Worm (Caenorhabditis elegans) whole organism, mixed stage, embryonic: ENCODE measurements around the gene F38B6.7.

Source experiments
- bed-3 ChIP-seq: fragments of 200-800 bp; sonication (Bioruptor generic); optimal IDR thresholded peaks from 3 replicates; lab custom pipeline; 2018; ENCODE audit warnings: mild to moderate bottlenecking, missing genetic modification characterization, moderate library complexity, missing compliant biosample characterization
- ceh-39 ChIP-seq: fragments of 150-350 bp; optimal IDR thresholded peaks from 2 replicates; lab custom pipeline; 2014; ENCODE audit warnings: missing biosample characterization, missing genetic modification characterization
- cnd-1 ChIP-seq: fragments of 200-800 bp; sonication (Bioruptor generic); optimal IDR thresholded peaks from 2 replicates; lab custom pipeline; 2018; ENCODE audit warnings: mild to moderate bottlenecking, missing genetic modification characterization, missing compliant biosample characterization
- drap-1 ChIP-seq: fragments of 200-800 bp; sonication (Bioruptor generic); optimal IDR thresholded peaks from 3 replicates; lab custom pipeline; 2018; ENCODE audit warnings: mild to moderate bottlenecking, missing genetic modification characterization, missing compliant biosample characterization
- elt-3 ChIP-seq: fragments of 150-350 bp; optimal IDR thresholded peaks from 2 replicates; lab custom pipeline; 2014; ENCODE audit warnings: missing biosample characterization, missing genetic modification characterization
- flh-1 ChIP-seq: fragments of 200-800 bp; sonication (Bioruptor generic); optimal IDR thresholded peaks from 2 replicates; lab custom pipeline; 2018; ENCODE audit warnings: mild to moderate bottlenecking, missing genetic modification characterization, moderate library complexity, missing compliant biosample characterization
- ham-2 ChIP-seq: fragments of 200-800 bp; sonication (Bioruptor generic); optimal IDR thresholded peaks from 2 replicates; lab custom pipeline; 2018; ENCODE audit warnings: mild to moderate bottlenecking, missing genetic modification characterization, missing compliant biosample characterization
- lin-13 ChIP-seq: fragments of 150-350 bp; optimal IDR thresholded peaks from 2 replicates; lab custom pipeline; 2014; ENCODE audit warnings: missing biosample characterization, missing genetic modification characterization
- lin-32 ChIP-seq: fragments of 200-800 bp; sonication (Bioruptor generic); optimal IDR thresholded peaks from 2 replicates; lab custom pipeline; 2018; ENCODE audit warnings: mild to moderate bottlenecking, missing genetic modification characterization, missing compliant biosample characterization
- mab-5 ChIP-seq: fragments of 150-350 bp; optimal IDR thresholded peaks from 2 replicates; lab custom pipeline; 2014; ENCODE audit warnings: missing biosample characterization, missing genetic modification characterization
- mep-1 ChIP-seq: fragments of 150-350 bp; optimal IDR thresholded peaks from 2 replicates; lab custom pipeline; 2017; ENCODE audit warnings: missing biosample characterization, missing genetic modification reagents, missing genetic modification characterization, inconsistent platforms
- mls-2 ChIP-seq: sonication (generic microtip); optimal IDR thresholded peaks from 2 replicates; lab custom pipeline; 2016; ENCODE audit warnings: mild to moderate bottlenecking, missing genetic modification characterization, moderate library complexity, missing compliant biosample characterization
- nhr-237 ChIP-seq: fragments of 150-350 bp; optimal IDR thresholded peaks from 2 replicates; lab custom pipeline; 2014; ENCODE audit warnings: missing biosample characterization, missing genetic modification characterization
- nhr-28 ChIP-seq: fragments of 150-350 bp; optimal IDR thresholded peaks from 2 replicates; lab custom pipeline; 2014; ENCODE audit warnings: missing biosample characterization, missing genetic modification characterization
- nhr-76 ChIP-seq: sonication (generic microtip); optimal IDR thresholded peaks from 2 replicates; lab custom pipeline; 2017; ENCODE audit warnings: missing biosample characterization, missing genetic modification characterization
- pha-4 ChIP-seq: fragments of 150-350 bp; optimal IDR thresholded peaks from 2 replicates; lab custom pipeline; 2018; ENCODE audit warnings: missing biosample characterization, missing genetic modification reagents, missing genetic modification characterization
- sem-2 ChIP-seq: fragments of 200-800 bp; sonication (Bioruptor generic); optimal IDR thresholded peaks from 2 replicates; lab custom pipeline; 2018; ENCODE audit warnings: mild to moderate bottlenecking, missing genetic modification characterization, missing compliant biosample characterization
- sptf-1 ChIP-seq: sonication (generic microtip); optimal IDR thresholded peaks from 2 replicates; lab custom pipeline; 2017; ENCODE audit warnings: mild to moderate bottlenecking, missing genetic modification characterization, moderate library complexity, missing compliant biosample characterization
- unc-39 ChIP-seq: fragments of 150-350 bp; optimal IDR thresholded peaks from 2 replicates; lab custom pipeline; 2014; ENCODE audit warnings: missing biosample characterization, missing genetic modification characterization
- unc-62 ChIP-seq: fragments of 150-350 bp; optimal IDR thresholded peaks from 2 replicates; lab custom pipeline; 2014; ENCODE audit warnings: missing biosample characterization, missing genetic modification reagents, missing genetic modification characterization
- zip-8 ChIP-seq: fragments of 150-350 bp; optimal IDR thresholded peaks from 2 replicates; lab custom pipeline; 2014; ENCODE audit warnings: missing biosample characterization, missing genetic modification characterization
- ztf-11 ChIP-seq: fragments of 150-350 bp; optimal IDR thresholded peaks from 2 replicates; lab custom pipeline; 2014; ENCODE audit warnings: missing biosample characterization, missing genetic modification characterization

F38B6.7 gene

ce11 chrX:6655163-6655562, 43.0 kb downstream of the F38B6.7 start, which contains the start of gene nhr-173:
Gene nhr-173 (plus strand): TSS chrX:6655528.
- TF ChIP-seq bed-3: no peak
- no peak for TF ChIP-seq mep-1 (tag; lab: Kevin White, UChicago)
- no peak for TF ChIP-seq drap-1 (GFP tag; lab: Kevin White, UChicago)
- no peak for TF ChIP-seq ztf-11 (tag; lab: Kevin White, UChicago)
- TF ChIP-seq sptf-1 (tag; lab: Kevin White, UChicago): no peak
- no peak for TF ChIP-seq flh-1 (GFP tag; lab: Kevin White, UChicago)

- TF ChIP-seq pha-4 (tag; lab: Kevin White, UChicago) (no peak), zip-8 (tag; lab: Kevin White, UChicago) (no peak), elt-3 (tag; lab: Kevin White, UChicago) (no peak), mls-2 (tag; lab: Kevin White, UChicago) (no peak), nhr-76 (no peak), ham-2 (no peak), nhr-28 (tag; lab: Kevin White, UChicago) (no peak), lin-32 (GFP tag; lab: Kevin White, UChicago) (no peak), unc-62 (GFP tag; lab: Kevin White, UChicago) (no peak), sem-2 (no peak), mep-1 (tag; lab: Kevin White, UChicago) (no peak), nhr-237 (tag; lab: Kevin White, UChicago) (no peak)
- TF ChIP-seq, all 35 proteins: peak for 0
Observed at ce11 chrX:6654139-6654538, 44.0 kb downstream of the F38B6.7 start.

ce11 chrX:6653173-6653572, 45.0 kb downstream of the F38B6.7 start:
- no peak for TF ChIP-seq mab-5 (tag; lab: Kevin White, UChicago)
- peak; percentile 34 for TF ChIP-seq pha-4 (tag; lab: Kevin White, UChicago)

- TF ChIP-seq ceh-39 (tag; lab: Kevin White, UChicago) (no peak), unc-62 (GFP tag; lab: Kevin White, UChicago) (no peak), unc-39 (no peak), cnd-1 (tag; lab: Kevin White, UChicago) (no peak), lin-13 (tag; lab: Kevin White, UChicago) (no peak), nhr-237 (tag; lab: Kevin White, UChicago) (no peak)
- TF ChIP-seq, all 35 proteins: peak for 0
Observed at ce11 chrX:6649573-6649972, 48.6 kb downstream of the F38B6.7 start.

- no peak for TF ChIP-seq zip-8 (tag; lab: Kevin White, UChicago)
- no peak for TF ChIP-seq elt-3 (tag; lab: Kevin White, UChicago)
- no peak for TF ChIP-seq nhr-76
- TF ChIP-seq unc-39: no peak
- no peak for TF ChIP-seq ham-2
- TF ChIP-seq flh-1 (GFP tag; lab: Kevin White, UChicago): no peak
Observed at ce11 chrX:6646387-6647061, 51.6 kb downstream of the F38B6.7 start.
